Worm (Caenorhabditis elegans) whole organism, mixed stage, embryonic: ENCODE data around the gene str-52.
A peak's percentile ranks its signal among the peaks of the same experiment; 100 is the strongest.

Source experiments
- M03D4.4 ChIP-seq: sonication (generic microtip); optimal IDR thresholded peaks from 2 replicates; lab custom pipeline; 2017; ENCODE audit warnings: mild to moderate bottlenecking, missing genetic modification characterization, missing compliant biosample characterization
- bed-3 ChIP-seq: fragments of 200-800 bp; sonication (Bioruptor generic); optimal IDR thresholded peaks from 3 replicates; lab custom pipeline; 2018; ENCODE audit warnings: mild to moderate bottlenecking, missing genetic modification characterization, moderate library complexity, missing compliant biosample characterization
- blmp-1 ChIP-seq: fragments of 150-350 bp; optimal IDR thresholded peaks from 2 replicates; lab custom pipeline; 2014; ENCODE audit warnings: missing biosample characterization, missing genetic modification characterization
- ceh-39 ChIP-seq: fragments of 150-350 bp; optimal IDR thresholded peaks from 2 replicates; lab custom pipeline; 2014; ENCODE audit warnings: missing biosample characterization, missing genetic modification characterization
- ceh-43 ChIP-seq: fragments of 200-800 bp; sonication (Bioruptor generic); optimal IDR thresholded peaks from 2 replicates; lab custom pipeline; 2018; ENCODE audit warnings: mild to moderate bottlenecking, missing genetic modification characterization, moderate library complexity, missing compliant biosample characterization
- ceh-83 ChIP-seq: fragments of 200-800 bp; sonication (Bioruptor generic); optimal IDR thresholded peaks from 2 replicates; lab custom pipeline; 2018; ENCODE audit warnings: mild to moderate bottlenecking, missing genetic modification characterization, missing compliant biosample characterization
- ces-1 ChIP-seq: fragments of 150-350 bp; optimal IDR thresholded peaks from 2 replicates; lab custom pipeline; 2014; ENCODE audit warnings: missing biosample characterization, missing genetic modification reagents, missing genetic modification characterization
- cnd-1 ChIP-seq: fragments of 200-800 bp; sonication (Bioruptor generic); optimal IDR thresholded peaks from 2 replicates; lab custom pipeline; 2018; ENCODE audit warnings: mild to moderate bottlenecking, missing genetic modification characterization, missing compliant biosample characterization
- drap-1 ChIP-seq: fragments of 200-800 bp; sonication (Bioruptor generic); optimal IDR thresholded peaks from 3 replicates; lab custom pipeline; 2018; ENCODE audit warnings: mild to moderate bottlenecking, missing genetic modification characterization, missing compliant biosample characterization
- elt-1 ChIP-seq: sonication (generic microtip); optimal IDR thresholded peaks from 2 replicates; lab custom pipeline; 2017; ENCODE audit warnings: missing genetic modification characterization, mild to moderate bottlenecking, missing compliant biosample characterization, antibody characterized with exemption, moderate library complexity, borderline replicate concordance; ENCODE audit not compliant: insufficient read depth
- elt-3 ChIP-seq: fragments of 150-350 bp; optimal IDR thresholded peaks from 2 replicates; lab custom pipeline; 2014; ENCODE audit warnings: missing biosample characterization, missing genetic modification characterization
- flh-1 ChIP-seq: fragments of 200-800 bp; sonication (Bioruptor generic); optimal IDR thresholded peaks from 2 replicates; lab custom pipeline; 2018; ENCODE audit warnings: mild to moderate bottlenecking, missing genetic modification characterization, moderate library complexity, missing compliant biosample characterization
- ham-2 ChIP-seq: fragments of 200-800 bp; sonication (Bioruptor generic); optimal IDR thresholded peaks from 2 replicates; lab custom pipeline; 2018; ENCODE audit warnings: mild to moderate bottlenecking, missing genetic modification characterization, missing compliant biosample characterization
- hlh-1 ChIP-seq: fragments of 150-350 bp; optimal IDR thresholded peaks from 2 replicates; lab custom pipeline; 2014; ENCODE audit warnings: missing biosample characterization, missing genetic modification reagents, missing genetic modification characterization
- lin-13 ChIP-seq: fragments of 150-350 bp; optimal IDR thresholded peaks from 2 replicates; lab custom pipeline; 2014; ENCODE audit warnings: missing biosample characterization, missing genetic modification characterization
- lin-32 ChIP-seq: fragments of 200-800 bp; sonication (Bioruptor generic); optimal IDR thresholded peaks from 2 replicates; lab custom pipeline; 2018; ENCODE audit warnings: mild to moderate bottlenecking, missing genetic modification characterization, missing compliant biosample characterization
- lsy-2 ChIP-seq: fragments of 150-350 bp; optimal IDR thresholded peaks from 2 replicates; lab custom pipeline; 2014; ENCODE audit warnings: missing biosample characterization, missing genetic modification characterization
- mab-5 ChIP-seq: fragments of 150-350 bp; optimal IDR thresholded peaks from 2 replicates; lab custom pipeline; 2014; ENCODE audit warnings: missing biosample characterization, missing genetic modification characterization
- mep-1 ChIP-seq: fragments of 150-350 bp; optimal IDR thresholded peaks from 2 replicates; lab custom pipeline; 2017; ENCODE audit warnings: missing biosample characterization, missing genetic modification reagents, missing genetic modification characterization, inconsistent platforms
- mls-2 ChIP-seq: sonication (generic microtip); optimal IDR thresholded peaks from 2 replicates; lab custom pipeline; 2016; ENCODE audit warnings: mild to moderate bottlenecking, missing genetic modification characterization, moderate library complexity, missing compliant biosample characterization
- nhr-12 ChIP-seq: fragments of 150-350 bp; optimal IDR thresholded peaks from 2 replicates; lab custom pipeline; 2014; ENCODE audit warnings: missing biosample characterization, missing genetic modification characterization
- nhr-2 ChIP-seq: fragments of 150-350 bp; optimal IDR thresholded peaks from 2 replicates; lab custom pipeline; 2014; ENCODE audit warnings: missing biosample characterization, missing genetic modification characterization
- nhr-28 ChIP-seq: fragments of 150-350 bp; optimal IDR thresholded peaks from 2 replicates; lab custom pipeline; 2014; ENCODE audit warnings: missing biosample characterization, missing genetic modification characterization
- nhr-76 ChIP-seq: sonication (generic microtip); optimal IDR thresholded peaks from 2 replicates; lab custom pipeline; 2017; ENCODE audit warnings: missing biosample characterization, missing genetic modification characterization
- pha-4 ChIP-seq: fragments of 150-350 bp; optimal IDR thresholded peaks from 2 replicates; lab custom pipeline; 2018; ENCODE audit warnings: missing biosample characterization, missing genetic modification reagents, missing genetic modification characterization
- sem-2 ChIP-seq: fragments of 200-800 bp; sonication (Bioruptor generic); optimal IDR thresholded peaks from 2 replicates; lab custom pipeline; 2018; ENCODE audit warnings: mild to moderate bottlenecking, missing genetic modification characterization, missing compliant biosample characterization
- snpc-4 ChIP-seq: fragments of 150-350 bp; optimal IDR thresholded peaks from 2 replicates; lab custom pipeline; 2014; ENCODE audit warnings: missing biosample characterization, missing genetic modification characterization
- sptf-1 ChIP-seq: sonication (generic microtip); optimal IDR thresholded peaks from 2 replicates; lab custom pipeline; 2017; ENCODE audit warnings: mild to moderate bottlenecking, missing genetic modification characterization, moderate library complexity, missing compliant biosample characterization
- tbx-8 ChIP-seq: fragments of 200-800 bp; sonication (Bioruptor generic); optimal IDR thresholded peaks from 2 replicates; lab custom pipeline; 2018; ENCODE audit warnings: mild to moderate bottlenecking, missing genetic modification characterization, moderate library complexity, missing compliant biosample characterization
- unc-120 ChIP-seq: sonication (generic microtip); optimal IDR thresholded peaks from 2 replicates; lab custom pipeline; 2017; ENCODE audit warnings: missing genetic modification characterization, missing compliant biosample characterization; ENCODE audit not compliant: poor library complexity, severe bottlenecking
- unc-39 ChIP-seq: fragments of 150-350 bp; optimal IDR thresholded peaks from 2 replicates; lab custom pipeline; 2014; ENCODE audit warnings: missing biosample characterization, missing genetic modification characterization
- zip-8 ChIP-seq: fragments of 150-350 bp; optimal IDR thresholded peaks from 2 replicates; lab custom pipeline; 2014; ENCODE audit warnings: missing biosample characterization, missing genetic modification characterization
- ztf-11 ChIP-seq: fragments of 150-350 bp; optimal IDR thresholded peaks from 2 replicates; lab custom pipeline; 2014; ENCODE audit warnings: missing biosample characterization, missing genetic modification characterization

str-52 gene

DNA sequence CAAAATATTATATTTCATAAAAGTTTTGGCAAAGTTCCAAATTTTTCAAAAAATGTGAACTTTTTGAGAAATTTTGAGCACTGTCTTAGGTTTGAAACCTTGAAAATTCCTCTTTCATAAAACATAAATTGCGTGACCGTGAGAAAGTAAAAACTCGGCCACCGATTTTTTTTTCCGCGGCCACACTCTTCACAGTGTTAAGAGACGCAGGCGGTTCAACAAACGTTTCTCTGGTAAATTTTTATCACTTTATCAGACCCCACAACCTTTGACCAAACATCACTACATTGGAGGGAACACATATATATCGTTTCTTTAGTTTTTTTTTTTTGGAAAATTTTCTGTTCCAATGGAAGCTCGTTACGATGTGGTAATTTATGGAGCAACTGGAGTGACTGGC is 23.4 kb downstream of the str-52 start, which contains the start of gene F22F7.2:
Gene F22F7.2, plus strand, starts transcription at position 266 of the 400 bp plus-strand sequence.
- TF ChIP-seq ces-1 (GFP tag; lab: Kevin White, UChicago) = no peak
- no peak for TF ChIP-seq cnd-1
- TF ChIP-seq ceh-43 (GFP tag; lab: Kevin White, UChicago) = no peak
- TF ChIP-seq lsy-2 (tag; lab: Kevin White, UChicago) = no peak
- TF ChIP-seq nhr-2 (tag; lab: Kevin White, UChicago) = no peak
- no peak for TF ChIP-seq zip-8 (tag; lab: Kevin White, UChicago)
- TF ChIP-seq ham-2 (GFP tag; lab: Kevin White, UChicago) = no peak
- no peak for TF ChIP-seq pha-4 (tag; lab: Kevin White, UChicago)
- TF ChIP-seq mep-1 (tag; lab: Kevin White, UChicago) = no peak
- TF ChIP-seq nhr-28 = no peak
- TF ChIP-seq elt-3 (tag; lab: Kevin White, UChicago) = no peak
- no peak for TF ChIP-seq lin-13 (tag; lab: Kevin White, UChicago)
- TF ChIP-seq, all 35 proteins: peak for 0

DNA sequence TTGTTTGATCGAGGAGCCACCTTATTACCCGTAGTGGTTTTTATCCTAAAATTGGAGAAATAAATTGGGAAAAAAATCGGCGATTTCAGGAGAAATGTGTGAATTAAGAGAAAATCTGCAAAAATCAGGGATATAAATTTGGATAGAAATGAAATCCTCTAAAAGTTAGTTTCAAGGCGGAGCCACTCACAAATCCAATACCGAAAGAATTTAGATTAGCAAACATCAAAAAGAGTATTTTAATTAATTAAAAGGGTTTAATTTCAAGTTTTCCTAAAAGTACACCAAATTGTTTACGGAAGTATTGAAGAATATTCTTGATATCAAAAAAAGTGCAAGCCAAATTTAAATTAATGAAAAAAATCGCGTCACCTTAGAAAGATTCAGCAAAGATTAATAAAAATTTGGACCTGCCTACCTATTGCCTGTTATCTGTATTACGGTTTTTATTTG is 24.0 kb downstream of the str-52 start, which contains the start of gene F22F7.8:
Gene F22F7.8, minus strand, starts transcription at position 51 of the 453 bp plus-strand sequence.
- TF ChIP-seq ces-1 (GFP tag; lab: Kevin White, UChicago) (no peak), pha-4 (tag; lab: Kevin White, UChicago) (no peak), unc-39 (tag; lab: Kevin White, UChicago) (no peak), lin-32 (no peak), elt-3 (tag; lab: Kevin White, UChicago) (no peak), zip-8 (tag; lab: Kevin White, UChicago) (no peak), nhr-28 (no peak), hlh-1 (tag; lab: Kevin White, UChicago) (no peak), tbx-8 (no peak), mab-5 (tag; lab: Kevin White, UChicago) (no peak)

DNA sequence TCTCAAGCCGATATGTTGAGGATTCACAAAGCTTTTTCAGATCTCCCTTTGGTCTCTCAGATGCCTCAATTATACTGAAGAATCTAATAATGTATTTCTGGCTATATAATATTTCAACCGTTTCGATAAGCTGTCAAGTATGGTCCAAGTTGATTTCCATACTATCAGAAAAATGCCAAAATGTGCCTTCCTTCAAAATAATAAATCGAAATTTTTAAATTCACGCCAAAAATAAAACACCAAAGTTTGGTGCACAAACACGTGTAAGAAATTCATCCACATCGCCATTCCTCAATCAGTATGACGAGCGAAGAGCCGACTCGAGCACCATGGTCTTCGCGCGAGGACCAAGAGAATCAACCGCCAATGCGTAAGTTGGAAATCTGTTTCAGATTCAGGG is 26.4 kb downstream of the str-52 start, which contains the start of gene F22F7.11:
Gene F22F7.11, plus strand, starts transcription at position 301 of the 400 bp plus-strand sequence.
- TF ChIP-seq mab-5 (tag; lab: Kevin White, UChicago) = no peak

DNA sequence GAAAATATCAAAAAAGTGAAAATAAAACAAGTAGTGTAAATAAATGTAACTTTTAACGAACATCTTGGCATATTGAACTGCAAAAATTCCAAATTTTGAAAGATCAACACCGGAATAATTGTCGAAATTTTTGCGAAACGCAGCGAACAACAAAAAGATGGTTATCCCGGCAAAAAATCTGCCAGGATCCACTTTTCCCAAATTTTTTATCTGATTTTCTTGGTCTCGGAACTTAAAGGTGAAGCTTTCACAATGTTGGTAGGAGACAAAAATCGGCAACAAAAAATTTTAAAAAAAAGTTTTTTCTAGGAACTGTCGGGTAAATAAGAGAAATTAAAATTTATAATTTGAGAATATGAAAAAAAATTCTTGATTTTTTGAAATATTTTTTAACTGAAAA is 27.4 kb downstream of the str-52 start, which contains the start of gene bgnt-1.2:
Gene bgnt-1.2, minus strand, starts transcription at position 101 of the 400 bp plus-strand sequence.
- TF ChIP-seq elt-1 (no peak), elt-3 (tag; lab: Kevin White, UChicago) (no peak), bed-3 (GFP tag; lab: Kevin White, UChicago) (no peak), M03D4.4 (tag; lab: Kevin White, UChicago) (no peak), ham-2 (GFP tag; lab: Kevin White, UChicago) (no peak), lin-32 (no peak), nhr-76 (tag; lab: Kevin White, UChicago) (no peak), nhr-2 (tag; lab: Kevin White, UChicago) (no peak), flh-1 (GFP tag; lab: Kevin White, UChicago) (no peak), unc-120 (tag; lab: Kevin White, UChicago) (no peak), nhr-28 (no peak), ztf-11 (tag; lab: Kevin White, UChicago) (no peak), hlh-1 (tag; lab: Kevin White, UChicago) (no peak), mep-1 (tag; lab: Kevin White, UChicago) (no peak), zip-8 (tag; lab: Kevin White, UChicago) (no peak), mls-2 (tag; lab: Kevin White, UChicago) (no peak)

DNA sequence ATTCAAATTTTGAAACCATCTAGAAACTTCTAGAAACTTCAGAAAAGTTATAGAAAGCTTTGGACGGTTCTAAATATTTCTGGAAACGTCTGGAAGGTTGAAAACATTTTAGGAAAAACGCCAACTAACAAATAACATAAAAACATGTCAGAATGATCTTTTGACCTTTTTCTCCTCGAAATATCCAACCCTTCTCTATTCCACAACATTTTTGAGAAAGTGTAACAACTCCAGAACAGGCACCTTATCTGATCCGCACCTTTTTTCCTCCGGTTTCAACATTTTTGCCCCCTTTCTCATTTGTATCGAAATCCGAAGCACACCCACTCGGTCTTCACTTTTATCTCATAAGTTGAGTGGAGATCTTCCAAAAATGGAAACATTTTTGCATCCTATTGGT is 35.6 kb downstream of the str-52 start, which contains the start of gene F22F7.3:
Gene F22F7.3, plus strand, starts transcription at position 301 of the 400 bp plus-strand sequence.
- no peak for TF ChIP-seq lin-32
- no peak for TF ChIP-seq elt-1
- TF ChIP-seq nhr-2 (tag; lab: Kevin White, UChicago) = no peak
- no peak for TF ChIP-seq ham-2 (GFP tag; lab: Kevin White, UChicago)
- TF ChIP-seq cnd-1 = no peak

DNA sequence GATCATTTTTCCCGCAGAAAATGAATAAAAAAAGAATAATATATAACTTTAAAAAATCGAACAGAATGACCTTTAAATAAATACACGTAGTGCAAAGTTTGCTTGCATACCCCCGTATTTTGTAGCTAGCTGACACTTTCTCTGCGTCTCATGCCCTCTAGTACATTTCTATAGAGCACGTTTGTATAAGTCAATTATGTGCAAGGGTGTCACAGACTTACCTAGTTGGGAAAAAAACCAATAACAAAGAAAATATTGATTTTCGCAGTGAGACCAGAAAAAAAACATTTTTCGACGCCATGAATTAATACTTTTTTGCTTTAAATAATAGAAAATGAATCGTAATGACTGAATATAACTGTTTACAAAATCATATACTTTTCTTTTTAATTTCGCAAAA is 36.6 kb downstream of the str-52 start, which contains the start of gene ckb-4:
Gene ckb-4, minus strand, starts transcription at position 140 of the 400 bp plus-strand sequence.
- TF ChIP-seq elt-1 (no peak), mep-1 (tag; lab: Kevin White, UChicago) (peak; percentile 29), zip-8 (tag; lab: Kevin White, UChicago) (no peak), ham-2 (GFP tag; lab: Kevin White, UChicago) (no peak), M03D4.4 (tag; lab: Kevin White, UChicago) (no peak), nhr-76 (tag; lab: Kevin White, UChicago) (no peak), sptf-1 (tag; lab: Kevin White, UChicago) (no peak), ceh-83 (GFP tag; lab: Kevin White, UChicago) (no peak), ces-1 (GFP tag; lab: Kevin White, UChicago) (peak; percentile 94), cnd-1 (no peak), elt-3 (tag; lab: Kevin White, UChicago) (no peak), unc-39 (tag; lab: Kevin White, UChicago) (no peak), lin-13 (tag; lab: Kevin White, UChicago) (no peak), nhr-28 (no peak), tbx-8 (no peak), pha-4 (tag; lab: Kevin White, UChicago) (peak; percentile 43), unc-120 (tag; lab: Kevin White, UChicago) (no peak), flh-1 (GFP tag; lab: Kevin White, UChicago) (no peak), ztf-11 (tag; lab: Kevin White, UChicago) (no peak), bed-3 (GFP tag; lab: Kevin White, UChicago) (no peak), drap-1 (GFP tag; lab: Kevin White, UChicago) (no peak), lin-32 (no peak), nhr-12 (tag; lab: Kevin White, UChicago) (no peak), ceh-39 (tag; lab: Kevin White, UChicago) (peak; percentile 10), sem-2 (GFP tag; lab: Kevin White, UChicago) (no peak), mab-5 (tag; lab: Kevin White, UChicago) (no peak), blmp-1 (no peak), nhr-2 (tag; lab: Kevin White, UChicago) (no peak), snpc-4 (tag; lab: Kevin White, UChicago) (no peak), ceh-43 (GFP tag; lab: Kevin White, UChicago) (no peak), mls-2 (tag; lab: Kevin White, UChicago) (no peak)
